Fruit fly (Drosophila melanogaster) Kc167 (cell line): ENCODE measurements around the gene Prosbeta2.

Source experiments
- Myc ChIP-seq: fragments of >200 bp; optimal IDR thresholded peaks from 2 replicates; lab custom pipeline; 2017; ENCODE audit warnings: missing external identifiers
- Sin3A ChIP-seq: fragments of >200 bp; optimal IDR thresholded peaks from 2 replicates; lab custom pipeline; 2018; ENCODE audit warnings: missing external identifiers
- h ChIP-seq: fragments of >200 bp; optimal IDR thresholded peaks from 3 replicates; lab custom pipeline; 2018; ENCODE audit warnings: missing external identifiers
- insv ChIP-seq: fragments of >200 bp; optimal IDR thresholded peaks from 3 replicates; lab custom pipeline; 2018; ENCODE audit warnings: missing external identifiers
- psq ChIP-seq: fragments of >200 bp; optimal IDR thresholded peaks from 2 replicates; lab custom pipeline; 2017; ENCODE audit warnings: missing external identifiers
- ttk ChIP-seq: sonication (Bioruptor generic); optimal IDR thresholded peaks from 2 replicates; lab custom pipeline; 2017; ENCODE audit warnings: missing external identifiers

Gene Prosbeta2

DNA sequence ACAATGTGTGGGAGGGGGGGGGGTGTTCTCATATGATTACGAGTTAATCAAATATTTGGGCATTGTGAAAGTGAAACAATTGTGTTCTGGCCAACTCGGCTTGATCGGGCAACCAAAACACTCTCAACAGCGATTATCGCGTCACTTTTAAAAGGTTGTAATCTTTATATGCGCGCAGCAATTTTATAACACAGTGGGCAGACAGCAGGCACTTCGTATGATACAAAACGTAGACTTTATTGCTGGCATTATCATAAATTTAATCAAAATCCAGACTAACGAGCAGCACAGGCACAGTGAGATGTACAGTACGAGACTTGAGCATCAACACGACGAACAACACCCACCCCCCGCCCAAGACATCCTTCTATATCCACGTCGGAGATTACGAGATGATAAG is 6.9 kb upstream of the Prosbeta2 start:
- TF ChIP-seq Sin3A (lab: Kevin White, UChicago) (no peak), Myc (lab: Kevin White, UChicago) (no peak), ttk (lab: Kevin White, UChicago) (no peak), h (no peak), insv (lab: Kevin White, UChicago) (no peak), psq (lab: Kevin White, UChicago) (no peak)

DNA sequence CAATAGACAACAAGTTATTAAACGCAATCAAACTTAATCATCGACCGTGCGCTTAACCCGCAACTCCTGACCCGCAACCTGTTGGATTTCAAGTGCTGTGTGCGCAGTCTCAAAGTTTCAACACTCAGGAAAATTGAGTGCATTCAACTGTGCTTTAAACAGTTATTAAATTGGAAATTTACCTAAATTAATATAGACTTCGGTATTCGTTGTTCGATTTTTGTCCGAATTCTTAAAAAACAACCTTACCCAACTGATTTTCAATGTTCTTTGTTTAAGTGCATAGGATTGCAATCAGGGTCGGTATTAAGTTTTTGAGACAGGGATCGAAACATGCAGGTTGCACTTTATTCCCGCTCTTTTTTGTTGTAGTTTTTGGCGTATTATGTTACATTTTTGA is 5.3 kb downstream of the Prosbeta2 start:
- TF ChIP-seq insv (lab: Kevin White, UChicago) (no peak), Sin3A (lab: Kevin White, UChicago) (no peak), psq (lab: Kevin White, UChicago) (no peak), ttk (lab: Kevin White, UChicago) (no peak), h (no peak), Myc (lab: Kevin White, UChicago) (no peak)

DNA sequence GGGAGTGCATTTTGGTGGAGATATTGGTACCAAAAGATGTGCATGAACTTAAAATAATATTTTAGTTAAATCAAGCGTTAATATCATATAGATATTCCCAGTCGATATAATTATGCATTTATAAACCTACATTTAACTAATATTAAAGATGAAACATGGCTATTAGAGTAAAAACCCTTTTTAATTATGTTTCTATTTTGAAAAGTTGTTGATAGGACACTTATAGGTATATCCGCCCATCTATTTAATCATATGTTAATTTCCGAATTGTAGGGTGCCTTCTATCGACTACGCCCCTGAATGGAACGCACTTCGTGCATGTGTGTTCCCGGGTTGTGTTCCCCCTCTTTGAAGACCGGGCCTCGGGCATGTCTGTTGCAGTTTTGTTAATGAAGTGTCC is 6.0 kb downstream of the Prosbeta2 start:
- TF ChIP-seq Myc (lab: Kevin White, UChicago): no peak
- no peak for TF ChIP-seq psq (lab: Kevin White, UChicago)
- no peak for TF ChIP-seq h
- TF ChIP-seq ttk (lab: Kevin White, UChicago): no peak
- no peak for TF ChIP-seq Sin3A (lab: Kevin White, UChicago)
- TF ChIP-seq insv (lab: Kevin White, UChicago): no peak

DNA sequence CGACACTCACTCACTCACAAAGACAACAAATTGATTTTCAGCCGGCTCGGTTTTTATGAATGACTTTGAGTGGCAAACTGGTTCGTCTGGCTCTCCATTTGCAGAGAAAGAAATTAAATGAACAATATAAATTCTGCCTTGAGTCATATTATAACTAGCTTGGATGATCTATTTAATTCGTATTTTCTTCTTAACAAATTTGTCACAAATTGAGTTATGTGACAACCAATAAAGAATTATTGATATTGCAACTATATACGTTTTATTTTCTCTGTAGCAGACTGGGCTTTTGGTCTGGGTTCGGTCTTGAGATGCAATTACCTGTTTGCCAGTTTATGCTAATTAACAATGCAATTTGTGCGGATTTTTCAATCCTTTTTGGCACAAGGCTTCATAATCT is 7.1 kb downstream of the Prosbeta2 start:
- TF ChIP-seq ttk (lab: Kevin White, UChicago) (no peak), h (no peak), insv (lab: Kevin White, UChicago) (no peak), psq (lab: Kevin White, UChicago) (no peak), Myc (lab: Kevin White, UChicago) (no peak), Sin3A (lab: Kevin White, UChicago) (no peak)

DNA sequence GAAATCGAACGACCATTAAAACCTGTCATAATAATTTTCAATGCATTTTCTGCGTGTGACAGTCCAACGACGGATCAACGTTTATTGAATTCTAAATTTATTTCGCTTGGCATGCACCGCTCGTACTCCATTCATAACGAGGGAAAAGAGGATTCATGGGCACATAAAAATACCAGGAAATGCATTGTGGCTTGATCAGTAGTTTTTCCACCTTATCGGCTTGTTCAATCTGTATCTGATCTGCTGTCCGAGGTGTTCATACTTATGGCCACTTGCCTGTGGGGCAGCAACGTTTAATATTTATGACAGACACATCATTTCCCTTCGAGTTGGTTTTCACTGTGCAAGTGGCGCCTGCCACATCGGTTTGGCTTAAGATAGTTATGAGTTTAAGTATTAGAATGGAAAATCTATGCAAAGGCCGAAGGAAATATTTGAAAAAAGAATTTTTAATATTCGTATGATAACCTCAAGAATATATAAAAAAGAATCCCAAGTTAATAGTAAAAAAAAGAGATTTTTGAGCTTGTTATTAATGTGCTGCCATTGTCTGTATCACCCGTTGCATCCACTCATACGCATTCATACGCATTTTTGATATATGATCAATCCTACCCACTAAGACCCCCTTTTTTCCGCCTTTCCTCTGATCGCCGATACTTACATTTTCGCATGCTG is 7.7 kb downstream of the Prosbeta2 start:
- TF ChIP-seq ttk (lab: Kevin White, UChicago) (no peak), psq (lab: Kevin White, UChicago) (no peak), h (no peak), Sin3A (lab: Kevin White, UChicago) (no peak), Myc (lab: Kevin White, UChicago) (no peak), insv (lab: Kevin White, UChicago) (no peak)

DNA sequence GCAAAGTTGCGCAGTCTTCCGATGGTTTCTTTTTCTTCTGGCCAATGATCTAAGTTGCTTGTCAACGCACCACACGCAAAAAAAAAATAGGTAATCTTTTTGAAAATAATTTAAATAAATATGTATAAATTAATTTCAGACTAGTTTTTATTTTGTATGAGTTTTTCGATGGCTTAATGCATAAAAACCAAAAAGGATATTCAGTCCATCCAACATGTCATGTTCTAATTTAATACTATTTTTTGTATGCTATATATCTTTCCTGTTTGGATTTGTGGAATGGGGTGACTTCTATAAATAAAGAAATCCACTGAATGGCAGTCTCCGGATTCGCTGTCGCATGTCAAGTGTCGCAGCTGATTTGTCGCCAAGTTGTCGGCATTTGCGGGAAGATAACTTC is 9.9 kb downstream of the Prosbeta2 start:
- TF ChIP-seq h: no peak
- no peak for TF ChIP-seq ttk (lab: Kevin White, UChicago)
- TF ChIP-seq Myc (lab: Kevin White, UChicago): no peak
- no peak for TF ChIP-seq psq (lab: Kevin White, UChicago)
- no peak for TF ChIP-seq insv (lab: Kevin White, UChicago)
- no peak for TF ChIP-seq Sin3A (lab: Kevin White, UChicago)

DNA sequence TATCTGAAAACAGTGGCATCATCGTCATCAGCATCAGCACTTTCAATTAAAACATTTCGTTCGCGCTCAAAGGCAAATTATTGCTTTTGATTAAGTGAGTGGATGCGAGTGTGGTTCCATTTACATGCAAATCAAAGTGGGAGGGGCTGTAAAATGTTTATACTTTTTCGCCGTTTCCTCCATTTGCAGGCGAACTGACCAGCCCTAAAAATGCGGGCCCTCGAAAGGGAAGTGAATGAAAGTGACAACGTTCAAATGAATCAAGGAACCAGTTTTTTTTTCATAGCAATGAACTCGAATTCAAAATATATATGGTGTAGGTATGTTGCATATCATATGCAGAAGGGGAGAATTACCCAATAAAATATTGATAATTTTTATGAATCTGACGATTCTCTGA is 10.8 kb downstream of the Prosbeta2 start:
- TF ChIP-seq Sin3A (lab: Kevin White, UChicago) (no peak), ttk (lab: Kevin White, UChicago) (no peak), Myc (lab: Kevin White, UChicago) (no peak), psq (lab: Kevin White, UChicago) (no peak), h (no peak), insv (lab: Kevin White, UChicago) (no peak)

DNA sequence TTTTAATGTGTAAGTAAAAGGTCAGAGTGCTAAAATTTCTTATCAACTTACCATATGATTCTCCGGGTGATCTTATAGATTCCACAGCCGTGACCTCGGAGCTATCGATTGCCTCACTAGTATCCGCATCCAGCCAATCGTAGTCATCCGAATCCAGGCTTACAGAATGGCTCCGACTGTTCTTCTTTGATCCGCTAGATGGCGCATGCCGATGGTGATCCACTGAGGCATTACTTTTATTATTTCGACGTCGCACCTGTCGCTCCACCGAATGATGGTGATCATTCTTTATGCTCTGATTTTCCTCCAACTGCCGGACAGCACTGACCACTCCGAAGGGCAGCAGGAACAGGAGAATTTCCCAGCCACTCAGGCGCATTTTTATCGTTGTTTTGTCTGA is 11.4 kb downstream of the Prosbeta2 start:
- TF ChIP-seq Sin3A (lab: Kevin White, UChicago): no peak
- no peak for TF ChIP-seq psq (lab: Kevin White, UChicago)
- TF ChIP-seq Myc (lab: Kevin White, UChicago): no peak
- no peak for TF ChIP-seq h
- TF ChIP-seq insv (lab: Kevin White, UChicago): no peak
- TF ChIP-seq ttk (lab: Kevin White, UChicago): no peak

DNA sequence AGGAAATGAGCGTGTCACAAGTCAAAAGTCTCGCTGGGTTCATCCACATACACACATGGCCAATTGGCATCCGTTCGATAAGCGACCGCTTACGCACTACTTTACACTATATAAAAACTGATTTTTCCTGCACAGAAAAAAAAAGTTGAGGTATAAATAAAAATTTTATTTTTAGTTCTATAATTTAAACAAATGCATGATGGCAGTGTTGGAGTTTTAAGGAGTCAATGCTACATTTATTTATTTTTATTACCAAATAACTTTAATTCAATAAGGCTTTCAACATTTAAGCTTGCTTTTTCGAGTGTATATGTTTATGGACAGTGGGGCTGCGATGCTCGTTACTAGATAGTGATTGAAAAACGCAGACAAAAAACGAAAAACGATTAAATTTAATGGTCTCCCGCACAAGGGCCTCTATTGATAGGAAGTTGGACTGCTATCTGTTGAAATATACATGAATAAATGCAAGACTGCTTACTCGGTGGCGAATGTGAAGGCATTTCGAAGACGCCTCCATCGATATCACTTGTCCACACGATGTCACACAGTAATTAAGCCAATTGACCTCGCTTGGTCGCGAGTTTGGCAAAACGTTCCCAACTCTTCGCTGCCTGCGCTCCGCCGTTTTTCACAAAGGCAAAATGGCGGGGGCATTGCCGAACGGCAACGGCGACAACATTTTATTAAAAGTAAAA is 12.0 kb downstream of the Prosbeta2 start:
- TF ChIP-seq ttk (lab: Kevin White, UChicago): no peak
- TF ChIP-seq insv (lab: Kevin White, UChicago): no peak
- TF ChIP-seq Sin3A (lab: Kevin White, UChicago): no peak
- no peak for TF ChIP-seq h
- TF ChIP-seq psq (lab: Kevin White, UChicago): no peak
- no peak for TF ChIP-seq Myc (lab: Kevin White, UChicago)

DNA sequence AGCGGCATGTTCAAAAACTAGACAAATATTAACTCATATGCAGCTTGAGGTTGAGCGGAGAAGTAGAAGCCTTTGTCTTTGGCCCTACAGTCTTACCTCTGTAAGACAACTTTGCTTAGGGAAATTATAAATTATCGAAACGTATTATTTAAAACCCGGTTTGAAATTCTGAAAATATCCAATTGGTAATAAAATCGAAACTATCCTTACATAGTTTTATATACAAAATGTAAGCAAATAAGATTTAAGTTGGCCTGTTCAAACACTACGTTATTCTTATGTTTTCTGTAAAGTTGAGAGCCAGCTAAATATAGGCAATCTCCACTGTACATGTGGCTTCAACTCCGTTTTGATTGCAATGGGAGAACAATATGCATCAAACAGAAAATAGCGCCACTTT is 13.5 kb downstream of the Prosbeta2 start:
- TF ChIP-seq h: no peak
- no peak for TF ChIP-seq insv (lab: Kevin White, UChicago)
- TF ChIP-seq Myc (lab: Kevin White, UChicago): no peak
- no peak for TF ChIP-seq ttk (lab: Kevin White, UChicago)
- no peak for TF ChIP-seq psq (lab: Kevin White, UChicago)
- no peak for TF ChIP-seq Sin3A (lab: Kevin White, UChicago)

DNA sequence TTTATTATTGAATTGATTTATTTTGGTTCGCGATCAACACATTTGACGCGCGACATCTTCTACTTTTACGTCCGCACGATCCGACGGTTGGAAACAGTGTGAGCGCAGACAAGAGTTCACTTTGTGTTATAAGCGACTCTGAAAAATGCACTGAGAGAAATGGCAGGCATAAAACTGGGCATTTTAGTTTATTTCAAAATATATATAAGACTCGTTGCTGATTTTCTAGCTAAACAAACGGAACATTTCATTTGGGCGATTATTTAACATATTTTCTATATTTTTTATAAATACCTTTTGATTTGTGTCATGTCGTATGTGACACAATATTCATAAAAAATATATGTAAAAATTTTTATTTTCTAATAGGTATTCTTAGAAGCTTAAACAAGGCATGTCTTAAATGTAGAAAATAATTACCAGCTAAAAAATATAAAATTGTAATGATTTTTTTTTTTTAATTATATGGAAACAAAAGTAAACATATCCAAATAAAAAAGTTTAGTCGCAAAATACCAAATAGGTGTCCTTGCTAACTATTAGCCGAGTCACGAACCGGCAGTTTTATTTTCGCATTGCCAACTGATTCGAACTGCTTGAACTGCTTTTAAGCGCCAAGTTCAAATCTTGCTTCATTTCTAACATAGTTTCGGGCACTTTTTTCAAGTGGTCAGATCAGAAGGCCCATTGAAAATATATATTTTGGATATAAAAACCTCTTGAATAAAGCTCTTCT is 14.4 kb downstream of the Prosbeta2 start, which contains the start of gene Reck:
Gene Reck (minus strand): TSS at position 106 of the 736 bp plus-strand sequence.
- TF ChIP-seq Myc (lab: Kevin White, UChicago) (no peak), psq (lab: Kevin White, UChicago) (no peak), h (no peak), insv (lab: Kevin White, UChicago) (no peak), Sin3A (lab: Kevin White, UChicago) (no peak), ttk (lab: Kevin White, UChicago) (no peak)
